Worm (Caenorhabditis elegans): ENCODE measurements around the gene ifta-2.

DNA sequence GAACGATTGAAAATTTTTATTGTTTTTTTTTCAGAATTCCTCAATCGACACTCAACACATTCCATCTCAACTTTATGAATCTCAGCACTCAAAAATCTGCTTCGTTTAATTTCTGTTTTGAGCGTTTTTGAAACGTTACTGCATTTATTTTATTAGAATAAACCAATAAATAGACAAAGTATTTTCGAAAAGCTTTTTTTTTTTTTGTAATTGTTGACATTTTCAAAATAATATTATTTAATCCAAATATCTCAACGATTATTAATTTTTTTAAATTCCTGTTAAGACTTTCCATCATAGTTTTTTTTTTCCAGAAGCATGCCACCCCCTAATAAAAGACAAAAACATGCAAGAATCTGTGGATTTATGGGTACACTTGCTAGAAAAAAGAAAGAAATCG, 30.4 kb upstream of the ifta-2 start, which contains the start of gene C49C3.7:
- TF ChIP-seq fos-1 (tag; optimal IDR thresholded peaks at IDR 0.05) (no peak), nhr-28 (tag; optimal IDR thresholded peaks at IDR 0.05) (no peak), ama-1 (optimal IDR thresholded peaks at IDR 0.05) (no peak), aly-2 (tag; optimal IDR thresholded peaks at IDR 0.05) (no peak), nhr-25 (tag; optimal IDR thresholded peaks at IDR 0.05) (no peak), pha-4 (tag; optimal IDR thresholded peaks at IDR 0.05) (no peak), lin-15B (tag; optimal IDR thresholded peaks at IDR 0.05) (no peak), R02D3.7 (tag; optimal IDR thresholded peaks at IDR 0.05) (no peak), ceh-16 (tag; optimal IDR thresholded peaks at IDR 0.05) (no peak)

Data from whole organism, L3 larva.